Fruit fly (Drosophila melanogaster): ENCODE measurements around the gene rtp.
A peak's percentile ranks its signal among the peaks of the same experiment; 100 is the strongest.

Gene rtp

dm6 chr3R:5263311-5264250, 26.5 kb upstream of the rtp start (continued):
- TF ChIP-seq CG5245 (GFP tag; optimal IDR thresholded peaks at IDR 0.05) (peak; percentile 52), CG4707 (GFP tag; optimal IDR thresholded peaks at IDR 0.05) (peak; percentile 35), CG4617 (GFP tag; optimal IDR thresholded peaks at IDR 0.05; ENCODE audit: borderline replicate concordance) (peak; percentile 17), ash1 (GFP tag; optimal IDR thresholded peaks at IDR 0.05) (no peak), fru (optimal IDR thresholded peaks at IDR 0.05) (no peak), salm (tag; optimal IDR thresholded peaks at IDR 0.05) (peak; percentile 78), sr (GFP tag; IDR thresholded peaks at IDR 0.05) (peak; percentile 100), CG30020 (tag; optimal IDR thresholded peaks at IDR 0.05) (peak; percentile 66), CG12219 (GFP tag; optimal IDR thresholded peaks at IDR 0.05) (peak; percentile 41), nerfin-2 (GFP tag; IDR thresholded peaks at IDR 0.05; ENCODE audit: partially characterized antibody) (no peak), fd64A (GFP tag; optimal IDR thresholded peaks at IDR 0.05) (no peak), tx (GFP tag; optimal IDR thresholded peaks at IDR 0.05) (no peak), Vsx1 (GFP tag; optimal IDR thresholded peaks at IDR 0.05) (peak; percentile 84), da (GFP tag; optimal IDR thresholded peaks at IDR 0.05) (no peak), HLH3B (GFP tag; IDR thresholded peaks at IDR 0.05) (peak; percentile 76), ind (GFP tag; optimal IDR thresholded peaks at IDR 0.05) (peak; percentile 83), CG14965 (GFP tag; optimal IDR thresholded peaks at IDR 0.05; ENCODE audit: borderline replicate concordance) (no peak), pfk (GFP tag; optimal IDR thresholded peaks at IDR 0.05) (no peak), schlank (tag; optimal IDR thresholded peaks at IDR 0.05) (peak; percentile 23), CG10462 (GFP tag; optimal IDR thresholded peaks at IDR 0.05) (peak; percentile 60), bigmax (GFP tag; optimal IDR thresholded peaks at IDR 0.05) (no peak), gcm (GFP tag; optimal IDR thresholded peaks at IDR 0.05) (peak; percentile 82), hkb (optimal IDR thresholded peaks at IDR 0.05) (no peak), hkb (GFP tag; IDR thresholded peaks at IDR 0.05) (peak; percentile 68), CG2116 (GFP tag; optimal IDR thresholded peaks at IDR 0.05) (peak; percentile 22), CG11504 (tag; optimal IDR thresholded peaks at IDR 0.05) (peak; percentile 93), CG4360 (GFP tag; IDR thresholded peaks at IDR 0.05) (0 out of 2 replicates have a peak, but pooled peaks have one; percentile 24), CG1024 (GFP tag; IDR thresholded peaks at IDR 0.05) (no peak), Sry-δ (GFP tag; optimal IDR thresholded peaks at IDR 0.05) (no peak), CG6654 (GFP tag; optimal IDR thresholded peaks at IDR 0.05) (peak; percentile 53), Med (GFP tag) (peak; percentile 78), fd3F (GFP tag; optimal IDR thresholded peaks at IDR 0.05) (peak; percentile 83), Neu2 (GFP tag; optimal IDR thresholded peaks at IDR 0.05; ENCODE audit: borderline replicate concordance) (no peak), row (GFP tag; IDR thresholded peaks at IDR 0.05) (peak; percentile 77), MTF-1 (GFP tag; optimal IDR thresholded peaks at IDR 0.05; ENCODE audit: borderline replicate concordance) (peak; percentile 59), dati (GFP tag; IDR thresholded peaks at IDR 0.05) (peak; percentile 27; the same call in 1 of the 2 replicates), CG13123 (GFP tag; optimal IDR thresholded peaks at IDR 0.05) (peak; percentile 55), CG6272 (GFP tag; IDR thresholded peaks at IDR 0.05) (peak; percentile 48; the same call in 1 of the 2 replicates), zf30C (GFP tag; optimal IDR thresholded peaks at IDR 0.05) (peak; percentile 92), tgo (GFP tag; IDR thresholded peaks at IDR 0.05) (peak; percentile 66), Six4 (GFP tag; optimal IDR thresholded peaks at IDR 0.05) (peak; percentile 68), HLH4C (GFP tag; IDR thresholded peaks at IDR 0.05; ENCODE audit: partially characterized antibody) (no peak), Dbx (GFP tag; IDR thresholded peaks at IDR 0.05) (no peak; the same call in 1 of the 3 replicates), Mad (GFP tag; optimal IDR thresholded peaks at IDR 0.05) (no peak), nau (GFP tag; optimal IDR thresholded peaks at IDR 0.05) (no peak), Ravus (GFP tag; IDR thresholded peaks at IDR 0.05) (peak; percentile 42), Drgx (GFP tag; IDR thresholded peaks at IDR 0.05) (peak; percentile 23; the same call in 1 of the 2 replicates), wek (GFP tag; optimal IDR thresholded peaks at IDR 0.05) (no peak), Jarid2 (GFP tag; optimal IDR thresholded peaks at IDR 0.05) (peak; percentile 48)
